Worm (Caenorhabditis elegans): ENCODE results near the gene R05D3.9.

DNA sequence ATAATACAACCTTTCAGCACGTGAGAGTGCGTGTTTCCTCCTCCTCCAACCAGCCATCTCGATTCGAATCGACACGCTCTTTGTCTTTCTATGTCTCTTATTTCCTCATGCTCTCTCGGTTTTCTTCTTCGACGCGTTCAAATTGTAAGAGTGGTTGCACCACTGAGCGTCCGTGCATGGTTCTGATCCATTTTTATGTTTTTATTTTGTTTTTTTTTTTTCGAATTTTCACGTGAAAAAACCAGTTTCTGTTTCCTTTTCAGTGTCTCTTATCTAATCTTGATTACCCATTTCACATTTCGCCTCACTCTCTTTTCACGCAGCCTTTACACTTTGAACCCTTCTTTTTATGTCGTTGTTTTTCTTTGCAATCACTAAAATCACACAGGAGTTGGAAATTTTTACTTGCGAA is 2.3 kb upstream of the R05D3.9 start:
- TF ChIP-seq aly-2 (tag; optimal IDR thresholded peaks at IDR 0.05), result no peak
- no peak for TF ChIP-seq R02D3.7 (tag; optimal IDR thresholded peaks at IDR 0.05)
- TF ChIP-seq nhr-6 (tag; optimal IDR thresholded peaks at IDR 0.05), result no peak
- no peak for TF ChIP-seq unc-62 (GFP tag; optimal IDR thresholded peaks at IDR 0.05)
- no peak for TF ChIP-seq nhr-237 (tag; optimal IDR thresholded peaks at IDR 0.05)
- peak; percentile 54 for TF ChIP-seq F13H6.1 (tag; optimal IDR thresholded peaks at IDR 0.05)
- no peak for TF ChIP-seq elt-3 (tag; optimal IDR thresholded peaks at IDR 0.05)
- TF ChIP-seq snpc-4 (tag; optimal IDR thresholded peaks at IDR 0.05), result no peak
- peak; percentile 46 for TF ChIP-seq fos-1 (tag; optimal IDR thresholded peaks at IDR 0.05)
- no peak for TF ChIP-seq peb-1 (tag; optimal IDR thresholded peaks at IDR 0.05)
